Worm (Caenorhabditis elegans) whole organism, early embryonic: Measurements from ENCODE around the gene rhgf-2.

Experiments used
- ceh-36 ChIP-seq: sonication (generic microtip); optimal IDR thresholded peaks from 2 replicates; lab custom pipeline; 2016; ENCODE audit warnings: missing genetic modification characterization, inconsistent platforms, missing compliant biosample characterization
- flt-1 ChIP-seq: fragments of 200-800 bp; sonication (Bioruptor generic); IDR thresholded peaks from 2 replicates; pipeline ENCODE4 v1.3.6; 2022; ENCODE audit warnings: missing genetic modification characterization, missing compliant biosample characterization
- hnd-1 ChIP-seq: sonication (generic microtip); optimal IDR thresholded peaks from 2 replicates; lab custom pipeline; 2016; ENCODE audit warnings: missing genetic modification characterization, missing compliant biosample characterization
- tbx-37 ChIP-seq: fragments of 200-800 bp; sonication (Bioruptor generic); conservative IDR thresholded peaks from 2 replicates; pipeline ENCODE4 v1.3.6; 2022; ENCODE audit warnings: missing genetic modification reagents, missing genetic modification characterization, missing compliant biosample characterization

- TF ChIP-seq ceh-36, result no peak
- no peak for TF ChIP-seq hnd-1 (tag; lab: Kevin White, UChicago)
- TF ChIP-seq tbx-37 (GFP tag; lab: Robert Waterston, UW), result no peak
- TF ChIP-seq flt-1 (GFP tag; lab: Robert Waterston, UW), result no peak
These were observed 57.2 kb downstream of the rhgf-2 start for ce11 chrII:4157817-4158216.
